Worm (Caenorhabditis elegans): ENCODE results near the gene tag-120.
A peak's percentile ranks its signal among the peaks of the same experiment; 100 is the strongest.

The tag-120 gene

ce11 chrV:9725719-9726118 is 16.1 kb upstream of the tag-120 start:
- TF ChIP-seq cog-1 (tag; optimal IDR thresholded peaks at IDR 0.05) = no peak
- no peak for TF ChIP-seq T22C8.4 (GFP tag; IDR thresholded peaks at IDR 0.05)
- TF ChIP-seq med-1 (GFP tag; optimal IDR thresholded peaks at IDR 0.05; ENCODE audit: insufficient read depth) = no peak
- no peak for TF ChIP-seq klf-2 (GFP tag; conservative IDR thresholded peaks at IDR 0.05)
- no peak for TF ChIP-seq tab-1 (GFP tag; IDR thresholded peaks at IDR 0.05)
- TF ChIP-seq ztf-23 (GFP tag; IDR thresholded peaks at IDR 0.05) = no peak
- no peak for TF ChIP-seq flt-1 (GFP tag; IDR thresholded peaks at IDR 0.05)

- TF ChIP-seq tab-1 (GFP tag; IDR thresholded peaks at IDR 0.05) (no peak), cog-1 (tag; optimal IDR thresholded peaks at IDR 0.05) (no peak), klf-2 (GFP tag; conservative IDR thresholded peaks at IDR 0.05) (no peak), ref-1 (GFP tag; conservative IDR thresholded peaks at IDR 0.05) (no peak), ztf-29 (GFP tag; IDR thresholded peaks at IDR 0.05) (no peak), ztf-23 (GFP tag; IDR thresholded peaks at IDR 0.05) (no peak), med-1 (GFP tag; optimal IDR thresholded peaks at IDR 0.05; ENCODE audit: insufficient read depth) (no peak), T22C8.4 (GFP tag; IDR thresholded peaks at IDR 0.05) (no peak), flt-1 (GFP tag; IDR thresholded peaks at IDR 0.05) (no peak; the same call in 1 of the 2 replicates)
These were observed 14.5 kb upstream of the tag-120 start, which contains the start of gene slcr-46.3 for ce11 chrV:9724021-9724671. Gene slcr-46.3, minus strand, starts transcription at chrV:9724106.

- no peak for TF ChIP-seq ref-1 (GFP tag; conservative IDR thresholded peaks at IDR 0.05)
- no peak for TF ChIP-seq flt-1 (GFP tag; IDR thresholded peaks at IDR 0.05)
- TF ChIP-seq ztf-29 (GFP tag; IDR thresholded peaks at IDR 0.05) = no peak
- no peak for TF ChIP-seq med-1 (GFP tag; optimal IDR thresholded peaks at IDR 0.05; ENCODE audit: insufficient read depth)
- TF ChIP-seq ztf-23 (GFP tag; IDR thresholded peaks at IDR 0.05) = no peak
- no peak for TF ChIP-seq tab-1 (GFP tag; IDR thresholded peaks at IDR 0.05)
- TF ChIP-seq klf-2 (GFP tag; conservative IDR thresholded peaks at IDR 0.05) = no peak
- TF ChIP-seq cog-1 (tag; optimal IDR thresholded peaks at IDR 0.05) = no peak
- no peak for TF ChIP-seq T22C8.4 (GFP tag; IDR thresholded peaks at IDR 0.05)
These were observed 6.8 kb upstream of the tag-120 start, which contains the start of gene str-188 for ce11 chrV:9716397-9716796. Gene str-188, plus strand, starts transcription at chrV:9716697.

- TF ChIP-seq med-1 (GFP tag; optimal IDR thresholded peaks at IDR 0.05; ENCODE audit: insufficient read depth) = no peak
- no peak for TF ChIP-seq tab-1 (GFP tag; IDR thresholded peaks at IDR 0.05)
- no peak for TF ChIP-seq klf-2 (GFP tag; conservative IDR thresholded peaks at IDR 0.05)
- TF ChIP-seq cog-1 (tag; optimal IDR thresholded peaks at IDR 0.05) = no peak
- no peak for TF ChIP-seq T22C8.4 (GFP tag; IDR thresholded peaks at IDR 0.05)
These were observed 5.3 kb upstream of the tag-120 start, which contains the start of gene F40F9.3 for ce11 chrV:9714909-9715308. Gene F40F9.3, plus strand, starts transcription at chrV:9715209.

ce11 chrV:9713532-9713931 is 3.9 kb upstream of the tag-120 start, which contains the start of gene F40F9.10:
Gene F40F9.10, minus strand, starts transcription at chrV:9713632.
- TF ChIP-seq ref-1 (GFP tag; conservative IDR thresholded peaks at IDR 0.05) = no peak
- TF ChIP-seq tab-1 (GFP tag; IDR thresholded peaks at IDR 0.05) = no peak
- no peak for TF ChIP-seq T22C8.4 (GFP tag; IDR thresholded peaks at IDR 0.05)
- TF ChIP-seq flt-1 (GFP tag; IDR thresholded peaks at IDR 0.05) = no peak
- TF ChIP-seq cog-1 (tag; optimal IDR thresholded peaks at IDR 0.05) = no peak
- no peak for TF ChIP-seq klf-2 (GFP tag; conservative IDR thresholded peaks at IDR 0.05)
- TF ChIP-seq ztf-23 (GFP tag; IDR thresholded peaks at IDR 0.05) = no peak
- TF ChIP-seq med-1 (GFP tag; optimal IDR thresholded peaks at IDR 0.05; ENCODE audit: insufficient read depth) = no peak
- no peak for TF ChIP-seq ztf-29 (GFP tag; IDR thresholded peaks at IDR 0.05)

- no peak for TF ChIP-seq ref-1 (GFP tag; conservative IDR thresholded peaks at IDR 0.05)
- no peak for TF ChIP-seq flt-1 (GFP tag; IDR thresholded peaks at IDR 0.05)
- TF ChIP-seq tab-1 (GFP tag; IDR thresholded peaks at IDR 0.05) = no peak
- no peak for TF ChIP-seq med-1 (GFP tag; optimal IDR thresholded peaks at IDR 0.05; ENCODE audit: insufficient read depth)
- TF ChIP-seq cog-1 (tag; optimal IDR thresholded peaks at IDR 0.05) = no peak
These were observed 3.0 kb upstream of the tag-120 start for ce11 chrV:9712418-9713173.

- TF ChIP-seq ztf-23 (GFP tag; IDR thresholded peaks at IDR 0.05) = no peak
- no peak for TF ChIP-seq flt-1 (GFP tag; IDR thresholded peaks at IDR 0.05)
- no peak for TF ChIP-seq klf-2 (GFP tag; conservative IDR thresholded peaks at IDR 0.05)
- no peak for TF ChIP-seq ztf-29 (GFP tag; IDR thresholded peaks at IDR 0.05)
- TF ChIP-seq med-1 (GFP tag; optimal IDR thresholded peaks at IDR 0.05; ENCODE audit: insufficient read depth) = no peak
- no peak for TF ChIP-seq cog-1 (tag; optimal IDR thresholded peaks at IDR 0.05)
- no peak for TF ChIP-seq tab-1 (GFP tag; IDR thresholded peaks at IDR 0.05)
- no peak for TF ChIP-seq T22C8.4 (GFP tag; IDR thresholded peaks at IDR 0.05)
- TF ChIP-seq ref-1 (GFP tag; conservative IDR thresholded peaks at IDR 0.05) = no peak
These were observed 1.6 kb upstream of the tag-120 start for ce11 chrV:9711174-9711573.

- no peak for TF ChIP-seq tab-1 (GFP tag; IDR thresholded peaks at IDR 0.05)
- TF ChIP-seq ztf-29 (GFP tag; IDR thresholded peaks at IDR 0.05) = no peak
- TF ChIP-seq ref-1 (GFP tag; conservative IDR thresholded peaks at IDR 0.05) = no peak
- TF ChIP-seq flt-1 (GFP tag; IDR thresholded peaks at IDR 0.05) = no peak
- TF ChIP-seq T22C8.4 (GFP tag; IDR thresholded peaks at IDR 0.05) = no peak
These were observed 3.0 kb downstream of the tag-120 start for ce11 chrV:9706592-9706991.

ce11 chrV:9704399-9704798 is 5.2 kb downstream of the tag-120 start:
- TF ChIP-seq T22C8.4 (GFP tag; IDR thresholded peaks at IDR 0.05) (peak; percentile 41; the same call in 1 of the 2 replicates), ztf-23 (GFP tag; IDR thresholded peaks at IDR 0.05) (no peak), tab-1 (GFP tag; IDR thresholded peaks at IDR 0.05) (no peak), klf-2 (GFP tag; conservative IDR thresholded peaks at IDR 0.05) (no peak), cog-1 (tag; optimal IDR thresholded peaks at IDR 0.05) (peak; percentile 8)
